Worm (Caenorhabditis elegans): ENCODE results near the gene clr-1.

DNA sequence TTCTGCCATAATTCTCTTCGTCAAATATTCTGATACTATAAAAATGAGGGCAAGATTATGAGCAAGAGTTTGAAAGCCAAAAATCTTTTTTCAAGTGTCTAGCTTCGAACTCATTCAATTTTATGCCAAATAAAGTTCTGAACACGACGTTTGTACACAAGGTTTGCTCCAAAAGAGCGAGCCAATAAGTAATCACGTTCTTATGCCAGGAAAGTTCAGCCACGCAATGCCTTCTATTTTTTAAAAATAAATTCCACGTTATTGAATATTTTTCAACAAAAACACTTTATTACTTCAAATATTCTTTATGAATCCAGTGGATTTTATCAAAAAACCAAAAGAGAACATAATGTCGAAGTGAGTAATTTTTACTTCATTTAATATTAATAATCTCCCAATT lies 21.7 kb downstream of the clr-1 start, which contains the start of gene nep-5:
- no peak for TF ChIP-seq ama-1 (optimal IDR thresholded peaks at IDR 0.05)
- no peak for TF ChIP-seq flt-1 (GFP tag; IDR thresholded peaks at IDR 0.05)
- TF ChIP-seq scrt-1 (GFP tag; IDR thresholded peaks at IDR 0.05): no peak
- TF ChIP-seq hnd-1 (tag; optimal IDR thresholded peaks at IDR 0.05): no peak
- TF ChIP-seq hmbx-1 (tag; optimal IDR thresholded peaks at IDR 0.05): no peak
- no peak for TF ChIP-seq ets-7 (tag; optimal IDR thresholded peaks at IDR 0.05)
- no peak for TF ChIP-seq tbx-37 (GFP tag; conservative IDR thresholded peaks at IDR 0.05)
- no peak for TF ChIP-seq sea-1 (GFP tag; conservative IDR thresholded peaks at IDR 0.05)
- TF ChIP-seq ceh-13 (GFP tag; optimal IDR thresholded peaks at IDR 0.05): no peak
- TF ChIP-seq tra-4 (tag; optimal IDR thresholded peaks at IDR 0.05): no peak
- no peak for TF ChIP-seq hmg-4 (GFP tag; optimal IDR thresholded peaks at IDR 0.05)
- no peak for TF ChIP-seq aly-1 (tag; optimal IDR thresholded peaks at IDR 0.05)
- TF ChIP-seq F13C5.2 (tag; optimal IDR thresholded peaks at IDR 0.05): no peak
- no peak for TF ChIP-seq ceh-36 (tag; optimal IDR thresholded peaks at IDR 0.05)
